Worm (Caenorhabditis elegans): ENCODE data around the gene F47B10.3.

DNA sequence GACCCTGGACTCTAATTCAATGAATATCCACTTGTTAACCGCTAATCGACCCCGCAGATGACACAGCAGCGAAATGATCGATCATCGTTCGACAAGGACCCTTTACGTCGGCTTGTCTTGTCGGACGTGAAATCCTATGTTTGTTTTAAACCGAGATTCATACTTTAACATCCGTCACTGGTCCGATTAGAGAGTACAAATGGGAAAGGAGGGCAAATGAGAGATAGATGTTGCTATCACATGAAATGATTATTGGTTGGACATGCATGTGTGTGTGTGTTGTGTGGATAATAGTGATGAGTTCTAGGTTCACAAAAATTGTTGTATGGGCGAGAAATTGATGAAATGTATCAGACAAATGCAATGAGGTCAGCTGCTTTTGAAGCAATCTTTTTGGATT, 17.7 kb downstream of the F47B10.3 start:
- TF ChIP-seq ztf-11 (tag; optimal IDR thresholded peaks at IDR 0.05) (no peak), F49E8.2 (tag; optimal IDR thresholded peaks at IDR 0.05; ENCODE audit: borderline replicate concordance) (no peak), nhr-77 (tag; optimal IDR thresholded peaks at IDR 0.05) (no peak), Y5F2A.4 (GFP tag; optimal IDR thresholded peaks at IDR 0.05) (no peak), mxl-3 (GFP tag; optimal IDR thresholded peaks at IDR 0.05) (no peak), dpl-1 (GFP tag; optimal IDR thresholded peaks at IDR 0.05) (no peak), ces-1 (GFP tag; optimal IDR thresholded peaks at IDR 0.05) (no peak), egl-43 (GFP tag; IDR thresholded peaks at IDR 0.05) (no peak), fkh-10 (GFP tag; optimal IDR thresholded peaks at IDR 0.05) (no peak), snpc-4 (tag; optimal IDR thresholded peaks at IDR 0.05) (no peak), skn-1 (tag; optimal IDR thresholded peaks at IDR 0.05) (no peak), R02D3.7 (tag; optimal IDR thresholded peaks at IDR 0.05) (no peak), lsy-2 (tag; optimal IDR thresholded peaks at IDR 0.05) (no peak)

Data from whole organism, L4 larva.